Worm (Caenorhabditis elegans) whole organism, early embryonic: ENCODE data around the gene E02H1.5.

Source experiments
- B0310.2 ChIP-seq: sonication (generic microtip); optimal IDR thresholded peaks from 2 replicates; lab custom pipeline; 2016; ENCODE audit warnings: mild to moderate bottlenecking, missing genetic modification characterization, missing compliant biosample characterization
- F13C5.2 ChIP-seq: sonication (generic microtip); optimal IDR thresholded peaks from 2 replicates; lab custom pipeline; 2017; ENCODE audit warnings: mild to moderate bottlenecking, missing genetic modification characterization, inconsistent platforms, missing compliant biosample characterization
- aly-1 ChIP-seq: sonication (generic microtip); optimal IDR thresholded peaks from 2 replicates; lab custom pipeline; 2016; ENCODE audit warnings: missing genetic modification characterization, missing compliant biosample characterization
- ama-1 ChIP-seq: fragments of 150-350 bp; optimal IDR thresholded peaks from 2 replicates; lab custom pipeline; 2014
- ceh-13 ChIP-seq: fragments of 200-800 bp; sonication (Bioruptor generic); optimal IDR thresholded peaks from 2 replicates; lab custom pipeline; 2018; ENCODE audit warnings: mild to moderate bottlenecking, missing genetic modification characterization, missing compliant biosample characterization
- ceh-36 ChIP-seq: sonication (generic microtip); optimal IDR thresholded peaks from 2 replicates; lab custom pipeline; 2016; ENCODE audit warnings: missing genetic modification characterization, inconsistent platforms, missing compliant biosample characterization
- ets-7 ChIP-seq: sonication (generic microtip); optimal IDR thresholded peaks from 2 replicates; lab custom pipeline; 2016; ENCODE audit warnings: missing genotype, missing genetic modification characterization, missing compliant biosample characterization
- flt-1 ChIP-seq: fragments of 200-800 bp; sonication (Bioruptor generic); IDR thresholded peaks from 2 replicates; pipeline ENCODE4 v1.3.6; 2022; ENCODE audit warnings: missing genetic modification characterization, missing compliant biosample characterization
- hmbx-1 ChIP-seq: sonication (generic microtip); optimal IDR thresholded peaks from 2 replicates; lab custom pipeline; 2016; ENCODE audit warnings: mild to moderate bottlenecking, missing genetic modification characterization, missing compliant biosample characterization
- hmg-4 ChIP-seq: fragments of 200-800 bp; sonication (Bioruptor generic); optimal IDR thresholded peaks from 2 replicates; lab custom pipeline; 2018; ENCODE audit warnings: mild to moderate bottlenecking, missing genetic modification characterization, missing compliant biosample characterization
- hnd-1 ChIP-seq: sonication (generic microtip); optimal IDR thresholded peaks from 2 replicates; lab custom pipeline; 2016; ENCODE audit warnings: missing genetic modification characterization, missing compliant biosample characterization
- pes-1 ChIP-seq: fragments of 200-800 bp; sonication (Bioruptor generic); IDR thresholded peaks from 2 replicates; pipeline ENCODE4 v1.3.6; 2022; ENCODE audit warnings: missing genetic modification reagents, missing genetic modification characterization, missing compliant biosample characterization
- scrt-1 ChIP-seq: fragments of 200-800 bp; sonication (Bioruptor generic); IDR thresholded peaks from 2 replicates; pipeline ENCODE4 v1.3.6; 2022; ENCODE audit warnings: missing genetic modification characterization, missing compliant biosample characterization
- sea-1 ChIP-seq: fragments of 200-800 bp; sonication (Bioruptor generic); conservative IDR thresholded peaks from 2 replicates; pipeline ENCODE4 v1.3.6; 2022; ENCODE audit warnings: missing genetic modification characterization, missing compliant biosample characterization
- tbx-11 ChIP-seq: fragments of 200-800 bp; sonication (Bioruptor generic); IDR thresholded peaks from 2 replicates; pipeline ENCODE4 v1.3.6; 2022; ENCODE audit warnings: missing genetic modification characterization, missing compliant biosample characterization
- tbx-37 ChIP-seq: fragments of 200-800 bp; sonication (Bioruptor generic); conservative IDR thresholded peaks from 2 replicates; pipeline ENCODE4 v1.3.6; 2022; ENCODE audit warnings: missing genetic modification reagents, missing genetic modification characterization, missing compliant biosample characterization
- tra-4 ChIP-seq: sonication (generic microtip); optimal IDR thresholded peaks from 2 replicates; lab custom pipeline; 2017; ENCODE audit warnings: missing genetic modification characterization, missing compliant biosample characterization

Gene E02H1.5

ce11 chrII:9592737-9593136, 2.3 kb upstream of the E02H1.5 start, which contains the start of gene parp-2:
Gene parp-2 (plus strand): TSS chrII:9593037.
- TF ChIP-seq pes-1 (GFP tag; lab: Robert Waterston, UW) (no peak), B0310.2 (no peak), hnd-1 (no peak), F13C5.2 (tag; lab: Kevin White, UChicago) (no peak), flt-1 (no peak), hmbx-1 (tag; lab: Kevin White, UChicago) (no peak), ceh-36 (tag; lab: Kevin White, UChicago) (no peak), tra-4 (tag; lab: Kevin White, UChicago) (no peak), scrt-1 (GFP tag; lab: Robert Waterston, UW) (no peak), aly-1 (tag; lab: Kevin White, UChicago) (no peak), sea-1 (GFP tag; lab: Robert Waterston, UW) (no peak)

ce11 chrII:9596401-9596800, 1.4 kb downstream of the E02H1.5 start, which contains the start of gene E02H1.6:
Gene E02H1.6 (plus strand): TSS chrII:9596701.
- TF ChIP-seq ets-7 = no peak
- no peak for TF ChIP-seq tra-4 (tag; lab: Kevin White, UChicago)
- no peak for TF ChIP-seq tbx-37 (GFP tag; lab: Robert Waterston, UW)
- no peak for TF ChIP-seq flt-1
- TF ChIP-seq pes-1 (GFP tag; lab: Robert Waterston, UW) = no peak
- TF ChIP-seq B0310.2 = no peak
- TF ChIP-seq ceh-36 (tag; lab: Kevin White, UChicago) = no peak
- no peak for TF ChIP-seq hmbx-1 (tag; lab: Kevin White, UChicago)
- no peak for TF ChIP-seq F13C5.2 (tag; lab: Kevin White, UChicago)
- TF ChIP-seq scrt-1 (GFP tag; lab: Robert Waterston, UW) = no peak
- TF ChIP-seq tbx-11 = no peak
- no peak for TF ChIP-seq hmg-4 (GFP tag; lab: Kevin White, UChicago)
- TF ChIP-seq hnd-1 = no peak

DNA sequence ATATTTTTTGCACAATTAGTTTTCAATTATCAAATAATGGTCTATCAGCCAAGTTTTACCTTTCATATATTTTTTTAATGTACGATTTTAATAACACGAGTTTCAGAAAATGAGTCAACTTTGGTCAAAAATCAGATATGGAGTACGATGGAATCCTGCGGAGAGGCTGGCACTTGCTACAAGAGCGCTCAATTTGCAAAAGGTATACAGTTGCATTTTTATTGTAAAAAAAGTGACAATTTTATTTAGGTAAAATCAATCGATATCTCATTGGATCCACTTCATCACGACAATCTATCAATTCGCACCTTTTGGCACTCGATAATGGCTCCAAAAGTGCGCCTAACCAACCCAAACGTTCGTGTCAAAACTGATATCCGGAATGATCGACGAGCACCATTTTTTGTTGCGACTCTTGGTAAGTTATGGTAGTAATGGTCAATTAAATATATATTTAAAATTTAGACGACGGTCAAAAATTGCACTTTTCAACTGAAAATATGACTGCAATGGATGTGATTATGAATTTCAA, 2.6 kb downstream of the E02H1.5 start, which contains the start of gene mrpl-53:
Gene mrpl-53, plus strand, starts transcription at position 107 of the 532 bp plus-strand sequence.
- TF ChIP-seq tbx-11 = no peak

- no peak for TF ChIP-seq ets-7
- no peak for TF ChIP-seq sea-1 (GFP tag; lab: Robert Waterston, UW)
- TF ChIP-seq B0310.2 = no peak
Measured at ce11 chrII:9600022-9600722, 5.1 kb downstream of the E02H1.5 start.

- no peak for TF ChIP-seq aly-1 (tag; lab: Kevin White, UChicago)
- TF ChIP-seq tbx-37 (GFP tag; lab: Robert Waterston, UW) = no peak
- no peak for TF ChIP-seq hmg-4 (GFP tag; lab: Kevin White, UChicago)
- no peak for TF ChIP-seq ceh-36 (tag; lab: Kevin White, UChicago)
- no peak for TF ChIP-seq ceh-13 (GFP tag; lab: Kevin White, UChicago)
- TF ChIP-seq tbx-11 = no peak
- TF ChIP-seq ama-1 (lab: Kevin White, UChicago) = no peak
- TF ChIP-seq pes-1 (GFP tag; lab: Robert Waterston, UW) = no peak
- TF ChIP-seq ets-7 = no peak
- no peak for TF ChIP-seq hmbx-1 (tag; lab: Kevin White, UChicago)
- no peak for TF ChIP-seq tra-4 (tag; lab: Kevin White, UChicago)
- TF ChIP-seq flt-1 = no peak
- TF ChIP-seq B0310.2 = no peak
- no peak for TF ChIP-seq F13C5.2 (tag; lab: Kevin White, UChicago)
Measured at ce11 chrII:9601069-9601468, 6.0 kb downstream of the E02H1.5 start.

- TF ChIP-seq tra-4 (tag; lab: Kevin White, UChicago) = no peak
- no peak for TF ChIP-seq sea-1 (GFP tag; lab: Robert Waterston, UW)
- TF ChIP-seq ama-1 (lab: Kevin White, UChicago) = no peak
- TF ChIP-seq F13C5.2 (tag; lab: Kevin White, UChicago) = no peak
- no peak for TF ChIP-seq hmbx-1 (tag; lab: Kevin White, UChicago)
- no peak for TF ChIP-seq B0310.2
- TF ChIP-seq aly-1 (tag; lab: Kevin White, UChicago) = no peak
- no peak for TF ChIP-seq tbx-37 (GFP tag; lab: Robert Waterston, UW)
- no peak for TF ChIP-seq scrt-1 (GFP tag; lab: Robert Waterston, UW)
- no peak for TF ChIP-seq ceh-36 (tag; lab: Kevin White, UChicago)
- no peak for TF ChIP-seq flt-1
Measured at ce11 chrII:9601679-9602078, 6.7 kb downstream of the E02H1.5 start.

DNA sequence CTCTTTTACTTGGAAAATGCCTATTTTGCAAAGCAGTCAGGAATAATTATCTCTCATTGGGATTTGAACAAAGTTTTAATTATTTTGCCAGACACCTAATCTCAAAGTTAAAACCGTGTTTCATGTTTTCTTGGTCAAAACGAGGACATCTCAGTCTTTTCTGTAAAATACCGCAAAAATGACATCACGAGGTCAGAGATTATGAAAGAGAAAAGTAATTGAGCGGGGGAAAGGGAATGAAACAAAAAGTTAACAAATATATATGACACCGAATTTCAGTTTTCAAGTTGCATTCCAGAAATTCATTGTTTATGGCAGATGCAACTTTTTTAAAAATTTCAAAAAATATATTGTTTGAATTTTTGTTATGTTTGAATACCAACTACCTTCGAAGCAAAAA, 7.5 kb downstream of the E02H1.5 start:
- TF ChIP-seq hnd-1 (no peak), ceh-36 (tag; lab: Kevin White, UChicago) (no peak)

ce11 chrII:9603419-9603818, 8.4 kb downstream of the E02H1.5 start:
- no peak for TF ChIP-seq B0310.2
- no peak for TF ChIP-seq hnd-1
- no peak for TF ChIP-seq tbx-11
- TF ChIP-seq aly-1 (tag; lab: Kevin White, UChicago) = no peak
- TF ChIP-seq hmg-4 (GFP tag; lab: Kevin White, UChicago) = no peak
- no peak for TF ChIP-seq ets-7
- TF ChIP-seq ama-1 (lab: Kevin White, UChicago) = no peak
- TF ChIP-seq ceh-36 (tag; lab: Kevin White, UChicago) = no peak
- no peak for TF ChIP-seq scrt-1 (GFP tag; lab: Robert Waterston, UW)
